Worm (Caenorhabditis elegans): Measurements from ENCODE around the gene mig-23.

Gene mig-23

ce11 chrX:5976206-5976960 is 27.7 kb upstream of the mig-23 start (continued):
- peak; percentile 42; the same call in 1 of the 2 replicates for TF ChIP-seq mcd-1 (GFP tag; IDR thresholded peaks at IDR 0.05)
- peak in 1 of 3 experiments; percentile 69 for TF ChIP-seq lin-35 (GFP tag; optimal IDR thresholded peaks at IDR 0.05)
- TF ChIP-seq egrh-3 (GFP tag; IDR thresholded peaks at IDR 0.05) = peak; percentile 62; the same call in 1 of the 2 replicates
- no peak for TF ChIP-seq hlh-12 (tag; optimal IDR thresholded peaks at IDR 0.05)
- no peak for TF ChIP-seq ztf-18 (tag; optimal IDR thresholded peaks at IDR 0.05)
- no peak for TF ChIP-seq nhr-179 (tag; optimal IDR thresholded peaks at IDR 0.05)
- no peak for TF ChIP-seq ekl-4 (GFP tag; IDR thresholded peaks at IDR 0.05)
- no peak for TF ChIP-seq Y53F4B.3 (GFP tag; IDR thresholded peaks at IDR 0.05)
- TF ChIP-seq F57A8.1 (GFP tag; optimal IDR thresholded peaks at IDR 0.05) = no peak
- TF ChIP-seq K12H6.12 (tag; optimal IDR thresholded peaks at IDR 0.05) = peak; percentile 50
- TF ChIP-seq ceh-91 (GFP tag; IDR thresholded peaks at IDR 0.05) = no peak
- no peak for TF ChIP-seq rpc-1 (optimal IDR thresholded peaks at IDR 0.05)
- no peak for TF ChIP-seq rpc-1 (tag; optimal IDR thresholded peaks at IDR 0.05)
- TF ChIP-seq egl-44 (GFP tag; IDR thresholded peaks at IDR 0.05) = no peak
- no peak for TF ChIP-seq attf-6 (GFP tag; IDR thresholded peaks at IDR 0.05)
- no peak for TF ChIP-seq F23B12.7 (tag; optimal IDR thresholded peaks at IDR 0.05; ENCODE audit: insufficient read depth)
- TF ChIP-seq hmg-1.2 (GFP tag; IDR thresholded peaks at IDR 0.05) = no peak
- TF ChIP-seq aptf-2 (GFP tag; conservative IDR thresholded peaks at IDR 0.05) = no peak

ce11 chrX:5975726-5976125 is 27.1 kb upstream of the mig-23 start:
- no peak for TF ChIP-seq F10E7.11 (tag; optimal IDR thresholded peaks at IDR 0.05)
- TF ChIP-seq ZK185.1 (tag; optimal IDR thresholded peaks at IDR 0.05; ENCODE audit: poor library complexity, severe bottlenecking) = no peak
- no peak for TF ChIP-seq rpc-1 (optimal IDR thresholded peaks at IDR 0.05)
- no peak for TF ChIP-seq rpc-1 (tag; optimal IDR thresholded peaks at IDR 0.05)
- TF ChIP-seq F57A8.1 (GFP tag; optimal IDR thresholded peaks at IDR 0.05) = no peak
- TF ChIP-seq rec-8 (tag; optimal IDR thresholded peaks at IDR 0.05) = no peak
- TF ChIP-seq mxl-1 (tag; optimal IDR thresholded peaks at IDR 0.05) = no peak
- no peak for TF ChIP-seq F57C9.4 (tag; optimal IDR thresholded peaks at IDR 0.05)
- no peak for TF ChIP-seq ztf-28 (GFP tag; IDR thresholded peaks at IDR 0.05)
- TF ChIP-seq sea-2 (GFP tag; IDR thresholded peaks at IDR 0.05) = no peak
- TF ChIP-seq pbrm-1 (GFP tag; IDR thresholded peaks at IDR 0.05) = no peak
- TF ChIP-seq F22D6.2 (tag; optimal IDR thresholded peaks at IDR 0.05) = no peak
- no peak for TF ChIP-seq cebp-2 (GFP tag; IDR thresholded peaks at IDR 0.05)
- TF ChIP-seq K11D2.4 (GFP tag; IDR thresholded peaks at IDR 0.05) = no peak
- TF ChIP-seq egl-44 (GFP tag; IDR thresholded peaks at IDR 0.05) = no peak
- no peak for TF ChIP-seq nhr-27 (tag; optimal IDR thresholded peaks at IDR 0.05)
- TF ChIP-seq cebp-1 (GFP tag; IDR thresholded peaks at IDR 0.05) = no peak
- TF ChIP-seq cebp-1 (tag; optimal IDR thresholded peaks at IDR 0.05) = no peak
- no peak for TF ChIP-seq sdz-38 (tag; optimal IDR thresholded peaks at IDR 0.05)
- TF ChIP-seq ekl-4 (GFP tag; IDR thresholded peaks at IDR 0.05) = no peak
- TF ChIP-seq let-607 (tag; optimal IDR thresholded peaks at IDR 0.05) = no peak
- no peak for TF ChIP-seq snpc-1.3 (tag; optimal IDR thresholded peaks at IDR 0.05; ENCODE audit: insufficient read depth)

- TF ChIP-seq T26A5.8 (tag; optimal IDR thresholded peaks at IDR 0.05) (no peak), F39B2.1 (GFP tag; IDR thresholded peaks at IDR 0.05) (no peak), B0261.1 (tag; optimal IDR thresholded peaks at IDR 0.05) (no peak), snpc-3.4 (tag; optimal IDR thresholded peaks at IDR 0.05) (no peak), mcd-1 (GFP tag; IDR thresholded peaks at IDR 0.05) (no peak)
Observed at ce11 chrX:5975228-5975627, 26.6 kb upstream of the mig-23 start.
